Fruit fly (Drosophila melanogaster) whole organism, embryonic: ENCODE results near the gene ec.

Source experiments
- Atf-2 ChIP-seq: fragments of 200-800 bp; sonication (Bioruptor generic); optimal IDR thresholded peaks from 2 replicates; lab custom pipeline; 2016; ENCODE audit warnings: missing biosample characterization, missing genetic modification characterization
- CG1233 ChIP-seq: fragments of 200-800 bp; sonication (Bioruptor generic); optimal IDR thresholded peaks from 4 replicates; lab custom pipeline; 2018; ENCODE audit warnings: missing biosample characterization, mild to moderate bottlenecking, missing genetic modification characterization
- CG13624 ChIP-seq: fragments of 200-800 bp; sonication (Bioruptor generic); optimal IDR thresholded peaks from 2 replicates; lab custom pipeline; 2016; ENCODE audit warnings: missing biosample characterization, missing genetic modification characterization
- CG14014 ChIP-seq: fragments of 200-800 bp; sonication (Bioruptor generic); IDR thresholded peaks from 2 replicates; pipeline ENCODE4 v1.3.6; 2022; ENCODE audit warnings: missing biosample characterization, missing genetic modification characterization
- CG15011 ChIP-seq: fragments of 200-800 bp; sonication (Bioruptor generic); optimal IDR thresholded peaks from 3 replicates; lab custom pipeline; 2018; ENCODE audit warnings: missing biosample characterization, mild to moderate bottlenecking, missing genetic modification characterization
- CG17829 ChIP-seq: fragments of 200-800 bp; optimal IDR thresholded peaks from 2 replicates; lab custom pipeline; 2019; ENCODE audit warnings: missing biosample characterization, mild to moderate bottlenecking, missing genetic modification characterization, moderate library complexity
- CG18619 ChIP-seq: fragments of 200-800 bp; sonication (Bioruptor generic); optimal IDR thresholded peaks from 3 replicates; lab custom pipeline; 2017; ENCODE audit warnings: missing biosample characterization, mild to moderate bottlenecking, missing genetic modification characterization
- CG2116 ChIP-seq: fragments of 200-800 bp; sonication (Bioruptor generic); optimal IDR thresholded peaks from 3 replicates; lab custom pipeline; 2018; ENCODE audit warnings: missing biosample characterization, mild to moderate bottlenecking, missing genetic modification characterization
- CG2678 ChIP-seq: fragments of 200-800 bp; sonication (Bioruptor generic); optimal IDR thresholded peaks from 3 replicates; lab custom pipeline; 2019; ENCODE audit warnings: missing biosample characterization, mild to moderate bottlenecking, missing genetic modification characterization, moderate library complexity
- CG4424 ChIP-seq: fragments of 200-800 bp; sonication (Bioruptor generic); optimal IDR thresholded peaks from 3 replicates; lab custom pipeline; 2016; ENCODE audit warnings: missing biosample characterization, missing genetic modification characterization
- CG4730 ChIP-seq: fragments of 200-800 bp; sonication (Bioruptor generic); IDR thresholded peaks from 2 replicates; pipeline ENCODE4 v1.3.6; 2022; ENCODE audit warnings: missing biosample characterization, missing genetic modification characterization
- CG6689 ChIP-seq: fragments of 200-800 bp; sonication (Bioruptor generic); IDR thresholded peaks from 2 replicates; pipeline ENCODE4 v1.3.6; 2022; ENCODE audit warnings: missing biosample characterization, missing genetic modification characterization
- CG7357 ChIP-seq: fragments of 200-800 bp; sonication (Bioruptor generic); IDR thresholded peaks from 3 replicates; pipeline ENCODE4 v1.3.6; 2022; ENCODE audit warnings: missing biosample characterization, missing genetic modification characterization
- CG8089 ChIP-seq: fragments of 200-800 bp; sonication (Bioruptor generic); optimal IDR thresholded peaks from 3 replicates; lab custom pipeline; 2016; ENCODE audit warnings: missing biosample characterization, missing genetic modification characterization
- Camta ChIP-seq: fragments of 200-800 bp; sonication (Bioruptor generic); optimal IDR thresholded peaks from 2 replicates; lab custom pipeline; 2016; ENCODE audit warnings: missing biosample characterization, missing genetic modification characterization
- Ets97D ChIP-seq: fragments of 200-800 bp; sonication (Bioruptor generic); optimal IDR thresholded peaks from 3 replicates; lab custom pipeline; 2016; ENCODE audit warnings: missing biosample characterization, missing genetic modification characterization
- Gug ChIP-seq: fragments of 200-800 bp; sonication (Bioruptor generic); IDR thresholded peaks from 4 replicates; pipeline ENCODE4 v1.3.6; 2022; ENCODE audit warnings: missing biosample characterization, missing genetic modification characterization
- Hand ChIP-seq: fragments of 200-800 bp; sonication (Bioruptor generic); optimal IDR thresholded peaks from 2 replicates; lab custom pipeline; 2017; ENCODE audit warnings: mild to moderate bottlenecking, missing biosample characterization, missing genetic modification reagents, missing genetic modification characterization
- Hey ChIP-seq: fragments of 200-800 bp; sonication (Bioruptor generic); optimal IDR thresholded peaks from 3 replicates; lab custom pipeline; 2018; ENCODE audit warnings: missing biosample characterization, mild to moderate bottlenecking, missing genetic modification characterization
- HmgD ChIP-seq: fragments of 200-800 bp; sonication (Bioruptor generic); optimal IDR thresholded peaks from 3 replicates; lab custom pipeline; 2016; ENCODE audit warnings: missing biosample characterization, missing genetic modification characterization
- Kr ChIP-seq: fragments of 200-800 bp; sonication (Bioruptor generic); optimal IDR thresholded peaks from 2 replicates; lab custom pipeline; 2017; ENCODE audit warnings: missing biosample characterization, mild to moderate bottlenecking, missing genetic modification characterization
- Lhr ChIP-seq: fragments of 200-800 bp; sonication (Bioruptor generic); optimal IDR thresholded peaks from 3 replicates; lab custom pipeline; 2017; ENCODE audit warnings: mild to moderate bottlenecking, missing biosample characterization, missing genetic modification reagents, missing genetic modification characterization
- Myb ChIP-seq: fragments of 200-800 bp; sonication (Bioruptor generic); optimal IDR thresholded peaks from 2 replicates; lab custom pipeline; 2016; ENCODE audit warnings: missing biosample characterization, missing genetic modification characterization
- Opbp ChIP-seq: fragments of 200-800 bp; sonication (Bioruptor generic); IDR thresholded peaks from 3 replicates; pipeline ENCODE4 v1.3.6; 2022; ENCODE audit warnings: missing biosample characterization, missing genetic modification characterization; ENCODE audit not compliant: partially characterized antibody
- Ravus ChIP-seq: fragments of 200-800 bp; sonication (Bioruptor generic); IDR thresholded peaks from 2 replicates; pipeline ENCODE4 v1.3.6; 2022; ENCODE audit warnings: missing biosample characterization, missing genetic modification characterization
- Side ChIP-seq: fragments of 200-800 bp; sonication (Bioruptor generic); optimal IDR thresholded peaks from 2 replicates; lab custom pipeline; 2016; ENCODE audit warnings: missing biosample characterization, missing genetic modification characterization
- Sry-β ChIP-seq: fragments of 200-800 bp; sonication (Bioruptor generic); optimal IDR thresholded peaks from 2 replicates; lab custom pipeline; 2018; ENCODE audit warnings: missing biosample characterization, mild to moderate bottlenecking, missing genetic modification characterization, moderate library complexity
- Tbp ChIP-seq: fragments of >200 bp; optimal IDR thresholded peaks from 2 replicates; lab custom pipeline; 2018; ENCODE audit warnings: missing biosample characterization, missing genetic modification characterization
- YL-1 ChIP-seq: fragments of 200-800 bp; sonication (Bioruptor generic); optimal IDR thresholded peaks from 3 replicates; lab custom pipeline; 2017; ENCODE audit warnings: missing biosample characterization, mild to moderate bottlenecking, missing genetic modification characterization
- ac ChIP-seq: fragments of 200-800 bp; sonication (Bioruptor generic); optimal IDR thresholded peaks from 3 replicates; lab custom pipeline; 2017; ENCODE audit warnings: missing biosample characterization, mild to moderate bottlenecking, missing genetic modification characterization
- az2 ChIP-seq: fragments of 200-800 bp; sonication (Bioruptor generic); optimal IDR thresholded peaks from 3 replicates; lab custom pipeline; 2016; ENCODE audit warnings: missing biosample characterization, missing genetic modification characterization
- caup ChIP-seq: fragments of 200-800 bp; sonication (Bioruptor generic); optimal IDR thresholded peaks from 3 replicates; lab custom pipeline; 2017; ENCODE audit warnings: missing biosample characterization, mild to moderate bottlenecking, missing genetic modification characterization, moderate library complexity; ENCODE audit not compliant: severe bottlenecking
- chinmo ChIP-seq: fragments of 200-800 bp; sonication (Bioruptor generic); IDR thresholded peaks from 4 replicates; pipeline ENCODE4 v1.3.6; 2022; ENCODE audit warnings: missing biosample characterization, missing genetic modification characterization; ENCODE audit not compliant: partially characterized antibody
- chn ChIP-seq: fragments of 200-800 bp; sonication (Bioruptor generic); optimal IDR thresholded peaks from 2 replicates; lab custom pipeline; 2016; ENCODE audit warnings: missing biosample characterization, missing genetic modification characterization
- danr ChIP-seq: fragments of 200-800 bp; sonication (Bioruptor generic); IDR thresholded peaks from 2 replicates; pipeline ENCODE4 v1.3.6; 2022; ENCODE audit warnings: missing biosample characterization, missing genetic modification characterization
- eyg ChIP-seq: fragments of 200-800 bp; sonication (Bioruptor generic); optimal IDR thresholded peaks from 3 replicates; lab custom pipeline; 2016; ENCODE audit warnings: missing biosample characterization, missing genetic modification characterization
- gcm ChIP-seq: fragments of 200-800 bp; sonication (Bioruptor generic); optimal IDR thresholded peaks from 2 replicates; lab custom pipeline; 2019; ENCODE audit warnings: missing biosample characterization, mild to moderate bottlenecking, missing genetic modification characterization, moderate library complexity
- gsb ChIP-seq: fragments of 200-800 bp; sonication (Bioruptor generic); IDR thresholded peaks from 2 replicates; pipeline ENCODE4 v1.3.6; 2022; ENCODE audit warnings: missing biosample characterization, missing genetic modification characterization
- mirr ChIP-seq: fragments of 200-800 bp; sonication (Bioruptor generic); optimal IDR thresholded peaks from 3 replicates; lab custom pipeline; 2018; ENCODE audit warnings: missing biosample characterization, mild to moderate bottlenecking, missing genetic modification characterization
- pfk ChIP-seq: fragments of 200-800 bp; sonication (Bioruptor generic); optimal IDR thresholded peaks from 2 replicates; lab custom pipeline; 2018; ENCODE audit warnings: missing biosample characterization, mild to moderate bottlenecking, missing genetic modification characterization, moderate library complexity
- pita ChIP-seq: fragments of 200-800 bp; sonication (Bioruptor generic); optimal IDR thresholded peaks from 2 replicates; lab custom pipeline; 2017; ENCODE audit warnings: missing biosample characterization, mild to moderate bottlenecking, missing genetic modification characterization
- pnt ChIP-seq: fragments of 200-800 bp; sonication (Bioruptor generic); optimal IDR thresholded peaks from 3 replicates; lab custom pipeline; 2016; ENCODE audit warnings: missing biosample characterization, missing genetic modification characterization
- sc ChIP-seq, 3 experiments: fragments of >200 bp in 2 of 3; fragments of 200-800 bp in 1 of 3; sonication (Bioruptor generic) in 1 of 3; optimal IDR thresholded peaks; 2 replicates in 2 of 3; 3 replicates in 1 of 3; lab custom pipeline; 2017; ENCODE audit warnings: mild to moderate bottlenecking in 1 of 3, missing biosample characterization in 1 of 3, missing genetic modification characterization in 1 of 3, missing genetic modification reagents in 1 of 3
- sens-2 ChIP-seq: fragments of 200-800 bp; sonication (Bioruptor generic); IDR thresholded peaks from 2 replicates; pipeline ENCODE4 v1.3.6; 2022; ENCODE audit warnings: missing biosample characterization, missing genetic modification characterization
- sisA ChIP-seq: fragments of 200-800 bp; sonication (Bioruptor generic); IDR thresholded peaks from 2 replicates; pipeline ENCODE4 v1.3.6; 2022; ENCODE audit warnings: missing biosample characterization, missing genetic modification characterization
- toy ChIP-seq: fragments of 200-800 bp; sonication (Bioruptor generic); IDR thresholded peaks from 2 replicates; pipeline ENCODE4 v1.3.6; 2022; ENCODE audit warnings: missing biosample characterization, missing genetic modification characterization
- twi ChIP-seq: fragments of 200-800 bp; optimal IDR thresholded peaks from 2 replicates; lab custom pipeline; 2019; ENCODE audit warnings: missing biosample characterization, mild to moderate bottlenecking, missing genetic modification characterization, moderate library complexity
- tx ChIP-seq: fragments of 200-800 bp; sonication (Bioruptor generic); optimal IDR thresholded peaks from 2 replicates; lab custom pipeline; 2016; ENCODE audit warnings: missing biosample characterization, missing genetic modification characterization
- usp ChIP-seq: fragments of >200 bp; optimal IDR thresholded peaks from 2 replicates; lab custom pipeline; 2017; ENCODE audit warnings: missing biosample characterization, missing genetic modification characterization
- vvl ChIP-seq: fragments of 200-800 bp; sonication (Bioruptor generic); IDR thresholded peaks from 2 replicates; pipeline ENCODE4 v1.3.6; 2022; ENCODE audit warnings: missing biosample characterization, missing genetic modification characterization
- wdn ChIP-seq: fragments of 200-800 bp; sonication (Bioruptor generic); IDR thresholded peaks from 2 replicates; pipeline ENCODE4 v1.3.6; 2022; ENCODE audit warnings: missing biosample characterization, missing genetic modification characterization

The ec gene

DNA sequence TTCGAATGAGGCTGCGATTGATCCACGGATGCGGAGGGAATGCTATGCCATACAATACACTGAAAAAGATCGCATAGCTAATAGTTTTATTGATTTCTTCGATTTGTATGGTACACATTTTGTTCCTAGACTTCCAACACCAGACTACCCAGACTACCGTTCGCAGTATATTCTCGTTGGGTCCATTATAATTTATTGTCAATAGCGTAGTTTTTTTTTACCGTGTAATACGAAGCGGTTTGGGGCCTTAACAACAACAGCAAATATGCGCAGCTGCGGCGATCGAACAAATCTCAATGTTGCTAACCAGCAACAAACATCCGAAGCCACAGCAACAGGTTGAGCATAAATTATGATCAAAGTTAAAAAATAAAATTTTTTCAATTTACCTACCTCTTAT lies 27.1 kb downstream of the ec start (continued):
- TF ChIP-seq tx = peak; percentile 73
- peak; percentile 70 for TF ChIP-seq CG6689 (GFP tag; lab: Robert Waterston, UW)
- TF ChIP-seq pita = no peak
- peak; percentile 4 for TF ChIP-seq Sry-β (GFP tag; lab: Kevin White, UChicago)
- peak; percentile 63 for TF ChIP-seq gsb (GFP tag; lab: Robert Waterston, UW)
- no peak for TF ChIP-seq Kr
- TF ChIP-seq Atf-2 (GFP tag; lab: Kevin White, UChicago) = peak; percentile 73
- TF ChIP-seq CG17829 (tag; lab: Kevin White, UChicago) = peak; percentile 69
- TF ChIP-seq CG4730 = peak; percentile 31; the same call in 1 of the 2 replicates
- peak; percentile 39; the same call in 1 of the 2 replicates for TF ChIP-seq wdn (GFP tag; lab: Robert Waterston, UW)
- TF ChIP-seq twi (tag; lab: Kevin White, UChicago) = peak; percentile 35
- peak; percentile 20 for TF ChIP-seq Lhr (GFP tag; lab: Kevin White, UChicago)
- TF ChIP-seq pfk (GFP tag; lab: Kevin White, UChicago) = no peak
- peak; percentile 76 for TF ChIP-seq CG18619 (GFP tag; lab: Kevin White, UChicago)
- peak; percentile 58 for TF ChIP-seq Camta (GFP tag; lab: Kevin White, UChicago)
- peak; percentile 57 for TF ChIP-seq mirr (GFP tag; lab: Kevin White, UChicago)
- 0 out of 2 replicates have a peak, but pooled peaks have one; percentile 39 for TF ChIP-seq toy
- TF ChIP-seq vvl (GFP tag; lab: Robert Waterston, UW) = peak; percentile 92
- peak; percentile 6; the same call in 1 of the 2 replicates for TF ChIP-seq Ravus (GFP tag; lab: Robert Waterston, UW)
- peak; percentile 68 for TF ChIP-seq pnt
- TF ChIP-seq sisA = peak; percentile 83
- peak; percentile 64; the same call in 2 of the 3 replicates for TF ChIP-seq CG7357 (GFP tag; lab: Robert Waterston, UW)
- TF ChIP-seq Myb (GFP tag; lab: Kevin White, UChicago) = peak; percentile 54
- peak; percentile 14 for TF ChIP-seq HmgD
- peak; percentile 64 for TF ChIP-seq ac (GFP tag; lab: Kevin White, UChicago)
- TF ChIP-seq Hand (GFP tag; lab: Kevin White, UChicago) = peak; percentile 40
- TF ChIP-seq CG2678 = peak; percentile 88
- no peak for TF ChIP-seq eyg (GFP tag; lab: Kevin White, UChicago)
- peak; percentile 19 for TF ChIP-seq Hey (tag; lab: Kevin White, UChicago)
- TF ChIP-seq CG1233 = peak; percentile 78
- TF ChIP-seq CG4424 (GFP tag; lab: Kevin White, UChicago) = peak; percentile 80
- TF ChIP-seq CG13624 (GFP tag; lab: Kevin White, UChicago) = peak; percentile 77
- peak; percentile 74 for TF ChIP-seq gcm (GFP tag; lab: Kevin White, UChicago)
- peak; percentile 17 for TF ChIP-seq Ets97D (GFP tag; lab: Kevin White, UChicago)
- peak; percentile 26 for TF ChIP-seq CG15011 (GFP tag; lab: Kevin White, UChicago)
- no peak for TF ChIP-seq usp (GFP tag; lab: Kevin White, UChicago)
- peak; percentile 66 for TF ChIP-seq Gug
- TF ChIP-seq chinmo (GFP tag; lab: Robert Waterston, UW) = 0 out of 4 replicates have a peak, but pooled peaks have one; percentile 59
- peak; percentile 76 for TF ChIP-seq caup (GFP tag; lab: Kevin White, UChicago)
- TF ChIP-seq danr (GFP tag; lab: Robert Waterston, UW) = 0 out of 2 replicates have a peak, but pooled peaks have one; percentile 20
- peak; percentile 84 for TF ChIP-seq chn (GFP tag; lab: Kevin White, UChicago)
- TF ChIP-seq sc (optimal IDR thresholded peaks at IDR 0.05; lab: Kevin White, UChicago) = no peak
- peak; percentile 51 for TF ChIP-seq sc (GFP tag; optimal IDR thresholded peaks at IDR 0.05; lab: Kevin White, UChicago)
- TF ChIP-seq CG2116 (GFP tag; lab: Kevin White, UChicago) = no peak
- peak; percentile 31 for TF ChIP-seq YL-1 (GFP tag; lab: Kevin White, UChicago)
- peak; percentile 82 for TF ChIP-seq Side (GFP tag; lab: Kevin White, UChicago)
- peak; percentile 74 for TF ChIP-seq sens-2 (GFP tag; lab: Robert Waterston, UW)
- TF ChIP-seq CG14014 (GFP tag; lab: Robert Waterston, UW) = peak; percentile 85
- TF ChIP-seq az2 (GFP tag; lab: Kevin White, UChicago) = peak; percentile 78
- no peak for TF ChIP-seq Tbp (GFP tag; lab: Kevin White, UChicago)
- TF ChIP-seq CG8089 (GFP tag; lab: Kevin White, UChicago) = peak; percentile 67
- TF ChIP-seq Opbp (GFP tag; lab: Robert Waterston, UW) = no peak
